Fruit fly (Drosophila melanogaster): ENCODE measurements around the gene CG31106.

- TF ChIP-seq gsb (GFP tag; IDR thresholded peaks at IDR 0.05) (no peak), CG13775 (GFP tag; optimal IDR thresholded peaks at IDR 0.05) (no peak), ems (GFP tag; optimal IDR thresholded peaks at IDR 0.05) (no peak), pho (GFP tag; optimal IDR thresholded peaks at IDR 0.05) (no peak), ato (GFP tag; IDR thresholded peaks at IDR 0.05; ENCODE audit: partially characterized antibody) (no peak), Atf3 (GFP tag; optimal IDR thresholded peaks at IDR 0.05) (no peak), kay (GFP tag; optimal IDR thresholded peaks at IDR 0.05) (no peak), CG12744 (GFP tag; optimal IDR thresholded peaks at IDR 0.05) (no peak), Dll (GFP tag; IDR thresholded peaks at IDR 0.05; ENCODE audit: partially characterized antibody) (no peak), CG7963 (GFP tag; IDR thresholded peaks at IDR 0.05; ENCODE audit: partially characterized antibody) (no peak), bbx (GFP tag; IDR thresholded peaks at IDR 0.05; ENCODE audit: partially characterized antibody) (no peak)
These were observed 43.1 kb upstream of the CG31106 start for dm6 chr3R:25172976-25173375.

Data from whole organism, embryonic.